Worm (Caenorhabditis elegans): Measurements from ENCODE around the gene str-102.

str-102 gene

DNA sequence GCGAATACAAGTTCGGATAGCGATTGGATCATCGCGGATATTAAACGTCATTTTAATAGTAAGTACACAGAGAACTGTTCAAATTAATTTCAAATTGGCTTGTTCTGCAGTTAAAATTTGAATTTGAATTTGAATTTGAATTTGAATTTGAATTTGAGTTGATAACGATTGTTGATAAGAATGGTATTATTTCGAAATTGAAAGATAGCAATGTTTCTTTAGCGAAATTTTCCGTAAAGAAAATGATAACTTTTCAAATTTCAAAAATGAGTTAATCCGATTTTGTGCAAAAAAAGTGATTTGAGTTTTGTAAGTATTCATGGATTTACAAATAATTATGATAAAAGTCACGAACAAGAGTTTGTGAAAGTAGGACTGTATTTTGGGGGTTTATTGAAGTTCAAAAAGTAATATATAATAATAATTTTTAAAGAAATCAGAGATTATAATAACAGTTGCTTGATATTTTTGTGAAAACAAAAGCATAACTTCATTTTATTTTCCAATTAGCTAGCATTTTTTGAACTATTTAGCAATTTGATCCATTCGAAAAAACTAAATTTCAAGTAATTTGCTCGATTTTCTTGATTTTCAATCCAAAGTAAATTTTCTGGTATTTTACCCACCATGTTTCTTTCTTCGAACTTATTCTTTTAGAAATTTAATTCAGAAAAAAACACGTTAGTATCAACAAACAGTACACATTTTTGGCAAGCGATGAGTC lies 40.7 kb downstream of the str-102 start, which contains the start of gene Y36E3A.2:
TSS of gene Y36E3A.2 (plus strand) at position 674 of the 724 bp plus-strand sequence.
- no peak for TF ChIP-seq fkh-10 (GFP tag; optimal IDR thresholded peaks at IDR 0.05)
- no peak for TF ChIP-seq zip-2 (tag; optimal IDR thresholded peaks at IDR 0.05)
- no peak for TF ChIP-seq unc-39 (tag; optimal IDR thresholded peaks at IDR 0.05)
- no peak for TF ChIP-seq mxl-3 (GFP tag; optimal IDR thresholded peaks at IDR 0.05)
- no peak for TF ChIP-seq spr-3 (GFP tag; optimal IDR thresholded peaks at IDR 0.05)
- TF ChIP-seq dve-1 (tag; optimal IDR thresholded peaks at IDR 0.05; ENCODE audit: insufficient read depth) = peak; percentile 32
- TF ChIP-seq rbr-2 (tag; optimal IDR thresholded peaks at IDR 0.05) = no peak
- no peak for TF ChIP-seq zfp-3 (GFP tag; conservative IDR thresholded peaks at IDR 0.05)
- TF ChIP-seq pqm-1 (tag; optimal IDR thresholded peaks at IDR 0.05) = peak; percentile 65
- no peak for TF ChIP-seq daf-12 (tag; optimal IDR thresholded peaks at IDR 0.05)
- TF ChIP-seq lin-1 (GFP tag; IDR thresholded peaks at IDR 0.05) = no peak
- no peak for TF ChIP-seq jun-1 (tag; optimal IDR thresholded peaks at IDR 0.05)
- TF ChIP-seq T26A8.4 (GFP tag; IDR thresholded peaks at IDR 0.05) = no peak
- no peak for TF ChIP-seq nhr-76 (tag; optimal IDR thresholded peaks at IDR 0.05)
- TF ChIP-seq nhr-48 (tag; optimal IDR thresholded peaks at IDR 0.05) = no peak
- no peak for TF ChIP-seq daf-16 (GFP tag; optimal IDR thresholded peaks at IDR 0.05)
- TF ChIP-seq daf-16 (tag; optimal IDR thresholded peaks at IDR 0.05) = peak; percentile 30
- TF ChIP-seq nhr-28 (tag; optimal IDR thresholded peaks at IDR 0.05) = peak; percentile 6

DNA sequence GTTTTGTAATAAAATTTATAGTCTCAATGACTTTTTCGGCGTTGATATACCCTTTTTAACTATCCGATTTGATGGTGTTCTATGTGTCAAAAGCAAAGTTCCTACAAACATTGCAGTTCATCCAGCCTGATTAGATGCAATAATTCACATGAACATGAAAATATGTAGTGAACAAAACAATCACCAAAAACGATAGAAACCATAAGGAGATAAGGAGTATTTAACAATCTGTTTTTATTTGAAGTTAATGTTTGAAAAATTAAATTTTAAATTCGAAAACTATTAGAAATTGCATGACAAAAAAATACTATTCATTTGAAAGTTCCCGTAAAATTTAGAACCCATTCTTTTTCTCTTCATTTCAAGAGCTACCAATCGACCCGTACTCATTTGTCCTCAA lies 42.1 kb downstream of the str-102 start, which contains the start of gene fbxa-209:
TSS of gene fbxa-209 (minus strand) at position 101 of the 400 bp plus-strand sequence.
- TF ChIP-seq T20F7.1 (GFP tag; optimal IDR thresholded peaks at IDR 0.05) = peak; percentile 31
- no peak for TF ChIP-seq madf-5 (GFP tag; IDR thresholded peaks at IDR 0.05)
- no peak for TF ChIP-seq zip-11 (GFP tag; IDR thresholded peaks at IDR 0.05)
- no peak for TF ChIP-seq ceh-32 (tag; optimal IDR thresholded peaks at IDR 0.05; ENCODE audit: poor library complexity)
- no peak for TF ChIP-seq set-16 (GFP tag; IDR thresholded peaks at IDR 0.05)
- TF ChIP-seq ceh-20 (GFP tag; IDR thresholded peaks at IDR 0.05) = no peak
- no peak for TF ChIP-seq ZK337.2 (GFP tag; IDR thresholded peaks at IDR 0.05)
- TF ChIP-seq daf-16 (GFP tag; optimal IDR thresholded peaks at IDR 0.05) = no peak
- peak; percentile 23 for TF ChIP-seq daf-16 (tag; optimal IDR thresholded peaks at IDR 0.05)
- no peak for TF ChIP-seq arid-1 (GFP tag; conservative IDR thresholded peaks at IDR 0.05)
- peak; percentile 41 for TF ChIP-seq dve-1 (tag; optimal IDR thresholded peaks at IDR 0.05; ENCODE audit: insufficient read depth)
- TF ChIP-seq hif-1 (tag; optimal IDR thresholded peaks at IDR 0.05) = no peak
- TF ChIP-seq nhr-10 (tag; optimal IDR thresholded peaks at IDR 0.05) = no peak
- no peak for TF ChIP-seq ctbp-1 (GFP tag; IDR thresholded peaks at IDR 0.05)
- TF ChIP-seq madf-9 (GFP tag; conservative IDR thresholded peaks at IDR 0.05) = no peak
- TF ChIP-seq dmd-6 (GFP tag; IDR thresholded peaks at IDR 0.05) = no peak

DNA sequence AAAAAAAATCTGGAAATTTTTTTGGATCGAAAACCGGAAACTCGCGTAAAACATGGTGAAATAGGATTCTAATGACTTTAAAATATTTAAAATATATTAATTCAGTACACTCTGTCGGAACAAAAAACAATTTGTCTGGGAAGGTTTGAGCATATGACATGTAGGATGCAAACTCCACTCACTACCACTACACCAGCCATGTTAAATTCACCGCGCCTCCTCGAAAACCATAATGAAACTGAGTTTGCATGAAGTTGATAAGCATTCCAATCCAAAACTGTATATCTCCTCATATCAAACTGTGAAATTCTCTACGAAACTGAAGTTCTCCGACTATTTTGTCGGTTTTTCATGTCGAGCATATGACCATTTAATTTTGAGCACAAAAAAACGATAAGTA lies 44.3 kb downstream of the str-102 start:
- TF ChIP-seq Y105C5A.15 (GFP tag; IDR thresholded peaks at IDR 0.05) = peak; percentile 40; the same call in 1 of the 2 replicates
- peak; percentile 69; the same call in 1 of the 2 replicates for TF ChIP-seq nhr-41 (GFP tag; IDR thresholded peaks at IDR 0.05)
- TF ChIP-seq F26F4.8 (GFP tag; conservative IDR thresholded peaks at IDR 0.05) = peak; percentile 74; the same call in 1 of the 2 replicates

DNA sequence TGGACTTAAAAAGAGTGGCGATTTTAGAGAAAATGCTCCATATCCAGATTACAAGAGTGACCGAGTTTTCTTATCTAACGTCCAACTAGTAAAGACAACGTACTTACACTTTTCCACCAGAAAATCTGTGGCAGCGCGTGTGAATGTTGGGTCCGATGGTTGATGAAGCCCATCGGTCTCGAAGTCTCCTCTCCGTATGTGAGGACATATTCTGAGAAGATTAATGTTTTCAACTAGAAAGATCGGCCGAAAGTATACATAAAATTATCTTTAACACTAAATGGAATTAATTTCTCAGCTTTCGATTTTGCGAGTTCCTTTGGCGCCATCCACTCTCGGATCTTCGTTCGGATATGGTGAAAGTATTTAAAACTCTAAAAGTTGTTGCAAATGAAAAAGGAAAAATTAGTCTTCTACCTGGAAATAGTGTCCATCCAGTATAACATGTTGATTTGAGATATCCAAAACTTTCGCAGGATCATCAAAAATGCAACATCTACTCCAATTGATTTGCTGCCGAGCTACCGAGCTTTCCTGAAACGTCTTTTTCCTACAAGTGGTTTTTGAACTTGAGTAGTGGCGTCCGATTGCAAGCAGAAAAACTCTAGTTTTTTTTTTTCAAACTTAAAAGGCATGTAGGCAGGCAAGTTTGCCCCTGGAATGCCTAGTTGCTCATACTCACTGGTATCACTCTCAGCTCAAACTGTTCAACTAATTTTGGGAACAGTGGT lies 46.7 kb downstream of the str-102 start:
- 0 out of 2 replicates have a peak, but pooled peaks have one; percentile 35 for TF ChIP-seq tag-97 (GFP tag; IDR thresholded peaks at IDR 0.05)
- TF ChIP-seq snpc-4 (tag; optimal IDR thresholded peaks at IDR 0.05) = no peak
- peak in 1 of 2 experiments; percentile 63 for TF ChIP-seq unc-62 (GFP tag; optimal IDR thresholded peaks at IDR 0.05 in 1 of 2)
- TF ChIP-seq unc-62 (tag; optimal IDR thresholded peaks at IDR 0.05) = no peak
- no peak for TF ChIP-seq arid-1 (GFP tag; conservative IDR thresholded peaks at IDR 0.05)
- no peak for TF ChIP-seq aly-2 (tag; optimal IDR thresholded peaks at IDR 0.05)
- peak; percentile 33 for TF ChIP-seq lin-39 (tag; optimal IDR thresholded peaks at IDR 0.05)
- peak; percentile 63; the same call in 1 of the 2 replicates for TF ChIP-seq Y75B8A.6 (GFP tag; IDR thresholded peaks at IDR 0.05)
- no peak for TF ChIP-seq ceh-44 (GFP tag; IDR thresholded peaks at IDR 0.05)
- 0 out of 2 replicates have a peak, but pooled peaks have one; percentile 35 for TF ChIP-seq ZK337.2 (GFP tag; IDR thresholded peaks at IDR 0.05)

Measured in whole organism, L4 larva.